Worm (Caenorhabditis elegans) whole organism, mixed stage, embryonic: ENCODE measurements around the gene C24A3.9.

Source experiments
- elt-1 ChIP-seq: sonication (generic microtip); optimal IDR thresholded peaks from 2 replicates; lab custom pipeline; 2017; ENCODE audit warnings: missing genetic modification characterization, mild to moderate bottlenecking, missing compliant biosample characterization, antibody characterized with exemption, moderate library complexity, borderline replicate concordance; ENCODE audit not compliant: insufficient read depth
- lin-13 ChIP-seq: fragments of 150-350 bp; optimal IDR thresholded peaks from 2 replicates; lab custom pipeline; 2014; ENCODE audit warnings: missing biosample characterization, missing genetic modification characterization
- nhr-28 ChIP-seq: fragments of 150-350 bp; optimal IDR thresholded peaks from 2 replicates; lab custom pipeline; 2014; ENCODE audit warnings: missing biosample characterization, missing genetic modification characterization
- unc-62 ChIP-seq: fragments of 150-350 bp; optimal IDR thresholded peaks from 2 replicates; lab custom pipeline; 2014; ENCODE audit warnings: missing biosample characterization, missing genetic modification reagents, missing genetic modification characterization

DNA sequence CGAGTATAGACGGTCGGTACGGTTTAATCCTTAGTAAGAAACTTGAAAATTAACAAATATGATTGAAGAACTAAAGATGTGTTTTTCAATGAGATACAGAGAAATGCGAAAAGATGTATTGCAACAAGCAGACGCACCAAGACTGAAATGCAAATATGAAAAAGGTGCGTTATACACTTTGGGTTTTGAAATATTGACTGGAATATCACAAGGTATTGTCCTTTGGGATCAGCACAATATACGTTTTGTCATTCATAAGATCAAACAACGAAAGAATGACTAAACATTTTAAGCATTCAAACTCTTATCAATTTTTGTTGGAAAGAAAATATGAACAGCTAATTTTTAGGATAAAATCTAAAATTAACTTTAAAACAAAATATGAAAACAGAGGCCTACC is 12.5 kb upstream of the C24A3.9 start, which contains the start of gene T25B6.6:
- TF ChIP-seq elt-1 (tag; lab: Kevin White, UChicago) (no peak), unc-62 (GFP tag; lab: Kevin White, UChicago) (no peak), lin-13 (tag; lab: Kevin White, UChicago) (no peak), nhr-28 (tag; lab: Kevin White, UChicago) (no peak)
